Fruit fly (Drosophila melanogaster): Measurements from ENCODE around the gene MED30.

MED30 gene

DNA sequence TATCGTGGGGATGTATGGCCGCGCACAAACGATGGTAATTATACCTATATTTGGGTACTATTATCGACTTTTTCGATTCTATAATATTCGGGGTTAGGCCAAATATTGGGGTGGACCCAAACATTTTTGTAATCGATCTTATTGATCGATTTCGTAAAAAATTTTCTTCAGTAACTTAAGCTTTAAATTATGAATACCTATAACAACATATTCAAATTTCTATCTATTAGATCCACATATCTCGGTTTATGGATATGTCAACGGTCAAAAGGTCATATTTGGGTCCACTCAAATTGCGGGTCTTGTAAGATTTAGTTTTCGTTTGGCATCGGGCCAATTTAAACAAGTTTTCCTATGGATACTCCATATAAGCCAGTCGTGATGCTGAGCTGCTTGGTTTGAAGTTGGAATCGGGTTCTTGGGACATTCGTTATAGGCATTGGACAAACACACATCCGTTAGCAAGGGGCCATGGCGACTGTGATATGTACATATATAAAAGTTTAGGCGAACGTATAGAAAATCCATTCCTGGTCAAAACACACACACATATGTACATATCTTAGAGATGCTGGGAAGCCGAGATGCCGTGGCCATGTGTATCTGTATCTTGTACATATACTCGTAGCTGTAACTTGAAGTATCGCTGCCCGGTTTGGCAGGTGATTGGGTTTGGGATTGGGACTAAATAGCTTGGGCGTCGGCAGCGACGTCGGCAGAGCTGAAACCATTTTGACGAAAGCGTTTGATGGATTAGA is 46.5 kb upstream of the MED30 start (continued):
- TF ChIP-seq maf-S (GFP tag; optimal IDR thresholded peaks at IDR 0.05) (peak; percentile 14), CG12104 (GFP tag; optimal IDR thresholded peaks at IDR 0.05) (peak; percentile 26), CG14014 (GFP tag; IDR thresholded peaks at IDR 0.05) (peak; percentile 53; the same call in 1 of the 2 replicates), bab2 (GFP tag; optimal IDR thresholded peaks at IDR 0.05) (peak; percentile 7), dati (GFP tag; IDR thresholded peaks at IDR 0.05) (no peak), CTCF (GFP tag; optimal IDR thresholded peaks at IDR 0.05) (peak; percentile 11), chm (GFP tag; IDR thresholded peaks at IDR 0.05) (peak; percentile 56; the same call in 1 of the 2 replicates), CG13775 (GFP tag; optimal IDR thresholded peaks at IDR 0.05) (peak; percentile 8), Camta (GFP tag; optimal IDR thresholded peaks at IDR 0.05) (no peak), insv (GFP tag; optimal IDR thresholded peaks at IDR 0.05) (no peak), run (tag; optimal IDR thresholded peaks at IDR 0.05) (peak; percentile 49), ci (GFP tag; IDR thresholded peaks at IDR 0.05) (peak; percentile 60; the same call in 2 of the 3 replicates), nerfin-2 (GFP tag; IDR thresholded peaks at IDR 0.05; ENCODE audit: partially characterized antibody) (no peak), Dip3 (GFP tag; optimal IDR thresholded peaks at IDR 0.05) (peak; percentile 50), Mes4 (GFP tag; optimal IDR thresholded peaks at IDR 0.05) (peak; percentile 23), Asciz (GFP tag; optimal IDR thresholded peaks at IDR 0.05) (peak; percentile 59), fd96Cb (tag; optimal IDR thresholded peaks at IDR 0.05) (peak; percentile 54), Dek (tag; optimal IDR thresholded peaks at IDR 0.05) (peak; percentile 21), CG2875 (GFP tag; optimal IDR thresholded peaks at IDR 0.05) (peak; percentile 42), CG12071 (GFP tag; optimal IDR thresholded peaks at IDR 0.05) (peak; percentile 61), bsh (GFP tag; optimal IDR thresholded peaks at IDR 0.05) (peak in 1 of 2 experiments; percentile 77), CG13894 (tag; optimal IDR thresholded peaks at IDR 0.05) (peak; percentile 100)

DNA sequence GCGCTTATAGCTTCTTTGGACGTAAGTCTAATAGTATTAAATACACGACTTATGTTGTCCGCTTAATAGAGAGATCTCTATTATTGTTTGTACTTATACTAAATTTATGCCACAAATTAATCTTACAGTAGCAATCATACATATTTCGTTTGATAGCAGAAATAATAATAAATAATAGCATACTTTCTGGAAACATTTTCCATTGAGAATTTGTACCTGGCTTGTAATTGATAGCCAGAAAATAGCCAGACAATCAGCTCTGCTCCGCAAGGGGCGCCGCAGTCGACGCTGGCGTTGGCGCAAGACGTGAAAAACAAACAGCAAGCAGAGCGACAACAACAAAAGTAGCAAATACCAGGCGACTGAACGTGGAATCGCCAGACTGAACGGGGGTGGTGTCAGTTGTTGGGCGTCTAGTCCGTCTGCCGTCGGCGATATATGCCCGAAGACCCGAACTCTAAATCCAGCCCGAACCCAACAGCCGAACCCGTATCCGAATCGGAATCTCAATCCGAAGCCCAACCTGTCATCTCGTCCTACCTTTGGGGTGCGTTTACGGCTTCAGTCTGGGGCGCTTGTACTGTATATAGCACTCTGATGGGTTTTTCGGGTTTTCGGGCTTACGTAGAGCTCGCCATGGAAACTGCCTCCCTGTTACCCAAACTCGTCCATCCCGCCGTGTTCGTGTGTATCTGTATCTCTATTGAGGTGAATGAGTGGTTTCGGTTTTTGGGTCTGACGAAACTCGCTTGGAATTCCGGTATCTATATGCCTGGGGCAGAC is 45.7 kb upstream of the MED30 start:
- TF ChIP-seq gro (GFP tag; optimal IDR thresholded peaks at IDR 0.05) (no peak), jumu (GFP tag; optimal IDR thresholded peaks at IDR 0.05) (peak; percentile 15), CG16815 (GFP tag; optimal IDR thresholded peaks at IDR 0.05) (peak; percentile 50), pzg (GFP tag; optimal IDR thresholded peaks at IDR 0.05) (no peak), Rx (GFP tag; IDR thresholded peaks at IDR 0.05) (no peak), kay (GFP tag; optimal IDR thresholded peaks at IDR 0.05) (no peak), CG6254 (GFP tag; optimal IDR thresholded peaks at IDR 0.05) (no peak), CkIIα-i1 (GFP tag; IDR thresholded peaks at IDR 0.05) (no peak), CG10267 (tag; optimal IDR thresholded peaks at IDR 0.05) (peak; percentile 17), stc (GFP tag; IDR thresholded peaks at IDR 0.05) (peak; percentile 28; the same call in 1 of the 2 replicates), lola (GFP tag; optimal IDR thresholded peaks at IDR 0.05) (peak in 1 of 3 experiments; percentile 68), cwo (GFP tag; optimal IDR thresholded peaks at IDR 0.05) (no peak), shn (GFP tag; optimal IDR thresholded peaks at IDR 0.05) (peak; percentile 52), Taf1 (GFP tag; IDR thresholded peaks at IDR 0.05) (no peak), CG9437 (GFP tag; optimal IDR thresholded peaks at IDR 0.05) (peak; percentile 24), CG10147 (GFP tag; optimal IDR thresholded peaks at IDR 0.05) (no peak), mirr (GFP tag; optimal IDR thresholded peaks at IDR 0.05) (no peak), Dek (tag; optimal IDR thresholded peaks at IDR 0.05) (peak; percentile 7), ranshi (GFP tag; IDR thresholded peaks at IDR 0.05) (no peak), wdn (GFP tag; IDR thresholded peaks at IDR 0.05) (no peak), p53 (GFP tag; optimal IDR thresholded peaks at IDR 0.05) (no peak), CG2120 (GFP tag; optimal IDR thresholded peaks at IDR 0.05) (peak; percentile 63), amos (GFP tag; IDR thresholded peaks at IDR 0.05; ENCODE audit: partially characterized antibody) (no peak), E2f2 (GFP tag; IDR thresholded peaks at IDR 0.05) (no peak), CG12744 (GFP tag; optimal IDR thresholded peaks at IDR 0.05) (no peak), pita (GFP tag; optimal IDR thresholded peaks at IDR 0.05) (no peak), Lim3 (GFP tag; IDR thresholded peaks at IDR 0.05) (no peak), CG12071 (GFP tag; optimal IDR thresholded peaks at IDR 0.05) (no peak)

Measured in whole organism, embryonic.